Fruit fly (Drosophila melanogaster) whole organism, wandering third instar larva: Measurements from ENCODE around the gene wisp.

Experiments
- Abd-B ChIP-seq: fragments of >200 bp; optimal IDR thresholded peaks from 2 replicates; lab custom pipeline; 2017; ENCODE audit warnings: missing biosample characterization, missing genetic modification characterization
- CG32264 ChIP-seq: fragments of 200-800 bp; sonication (Bioruptor generic); optimal IDR thresholded peaks from 2 replicates; lab custom pipeline; 2016; ENCODE audit warnings: missing biosample characterization, missing genetic modification characterization
- CG9705 ChIP-seq: fragments of 200-800 bp; sonication (Bioruptor generic); optimal IDR thresholded peaks from 2 replicates; lab custom pipeline; 2018; ENCODE audit warnings: missing biosample characterization, mild to moderate bottlenecking, missing genetic modification characterization
- CrebA ChIP-seq: fragments of 200-800 bp; sonication (Bioruptor generic); optimal IDR thresholded peaks from 2 replicates; lab custom pipeline; 2016; ENCODE audit warnings: missing biosample characterization, mild to moderate bottlenecking, missing genetic modification characterization, borderline replicate concordance
- Dfd ChIP-seq: fragments of >200 bp; optimal IDR thresholded peaks from 2 replicates; lab custom pipeline; 2017; ENCODE audit warnings: missing biosample characterization, missing genetic modification characterization
- Dif ChIP-seq: fragments of 200-275, 200-300 bp; sonication (Bioruptor generic); optimal IDR thresholded peaks from 2 replicates; lab custom pipeline; 2018; ENCODE audit warnings: missing biosample characterization, missing genetic modification characterization; ENCODE audit not compliant: partially characterized antibody
- HLH106 ChIP-seq: fragments of 200-800 bp; optimal IDR thresholded peaks from 3 replicates; lab custom pipeline; 2019; ENCODE audit warnings: missing biosample characterization, mild to moderate bottlenecking, missing genetic modification characterization, moderate library complexity
- Hnf4 ChIP-seq: fragments of 200-800 bp; sonication (Bioruptor generic); optimal IDR thresholded peaks from 2 replicates; lab custom pipeline; 2016; ENCODE audit warnings: missing biosample characterization, mild to moderate bottlenecking, missing genetic modification characterization
- Hr83 ChIP-seq: fragments of 200-300 bp; sonication (Bioruptor generic); optimal IDR thresholded peaks from 2 replicates; lab custom pipeline; 2016; ENCODE audit warnings: missing biosample characterization, mild to moderate bottlenecking, missing genetic modification characterization, moderate library complexity; ENCODE audit not compliant: poor library complexity, severe bottlenecking
- Jra ChIP-seq: sonication (Bioruptor generic); optimal IDR thresholded peaks from 2 replicates; lab custom pipeline; 2016; ENCODE audit warnings: missing biosample characterization, missing genetic modification characterization
- Mio ChIP-seq: sonication (Bioruptor generic); optimal IDR thresholded peaks from 2 replicates; lab custom pipeline; 2016; ENCODE audit warnings: missing biosample characterization, missing genetic modification characterization
- Myc ChIP-seq: fragments of >200 bp; optimal IDR thresholded peaks from 2 replicates; lab custom pipeline; 2017
- N ChIP-seq: fragments of >200 bp; optimal IDR thresholded peaks from 2 replicates; lab custom pipeline; 2018; ENCODE audit warnings: missing biosample characterization, missing external identifiers, missing genetic modification characterization
- OdsH ChIP-seq: fragments of 200-800 bp; sonication (Bioruptor generic); optimal IDR thresholded peaks from 2 replicates; lab custom pipeline; 2016; ENCODE audit warnings: missing biosample characterization, mild to moderate bottlenecking, missing genetic modification characterization
- Rel ChIP-seq, 2 experiments: fragments of 200-800 bp; sonication (Bioruptor generic) in 1 of 2; optimal IDR thresholded peaks; 2 replicates in 1 of 2; 3 replicates in 1 of 2; lab custom pipeline; 2016 to 2019; ENCODE audit warnings: mild to moderate bottlenecking in 2 of 2, missing biosample characterization in 2 of 2, missing genetic modification characterization in 2 of 2, moderate library complexity in 1 of 2
- Sp1 ChIP-seq: fragments of 200-800 bp; sonication (Bioruptor generic); optimal IDR thresholded peaks from 3 replicates; lab custom pipeline; 2019; ENCODE audit warnings: missing biosample characterization, mild to moderate bottlenecking, missing genetic modification characterization, moderate library complexity
- Vsx2 ChIP-seq: fragments of 200-300, 225-300 bp; sonication (Bioruptor generic); optimal IDR thresholded peaks from 2 replicates; lab custom pipeline; 2018; ENCODE audit warnings: missing biosample characterization, missing genetic modification characterization; ENCODE audit not compliant: partially characterized antibody
- br ChIP-seq: fragments of 200-800 bp; sonication (Bioruptor generic); optimal IDR thresholded peaks from 2 replicates; lab custom pipeline; 2016; ENCODE audit warnings: missing biosample characterization, missing genetic modification characterization
- brk ChIP-seq: fragments of 200-800 bp; sonication (Bioruptor generic); optimal IDR thresholded peaks from 2 replicates; lab custom pipeline; 2016; ENCODE audit warnings: missing biosample characterization, mild to moderate bottlenecking, missing genetic modification characterization
- dmrt93B ChIP-seq: fragments of 200-800 bp; sonication (Bioruptor generic); optimal IDR thresholded peaks from 2 replicates; lab custom pipeline; 2018; ENCODE audit warnings: missing biosample characterization, mild to moderate bottlenecking, missing genetic modification characterization
- ey ChIP-seq: fragments of 200-800 bp; sonication (Bioruptor generic); optimal IDR thresholded peaks from 2 replicates; lab custom pipeline; 2016; ENCODE audit warnings: missing biosample characterization, missing genetic modification characterization
- foxo ChIP-seq, 2 experiments: fragments of 200-800 bp; sonication (Bioruptor generic); optimal IDR thresholded peaks; 2 replicates in 1 of 2; 3 replicates in 1 of 2; lab custom pipeline; 2016 to 2017; ENCODE audit warnings: missing biosample characterization in 2 of 2, missing genetic modification characterization in 2 of 2
- fru ChIP-seq: fragments of 200-800 bp; sonication (Bioruptor generic); optimal IDR thresholded peaks from 3 replicates; lab custom pipeline; 2016; ENCODE audit warnings: missing biosample characterization, mild to moderate bottlenecking, missing genetic modification characterization
- jim ChIP-seq: fragments of 175-275, 200-325 bp; sonication (Bioruptor generic); optimal IDR thresholded peaks from 2 replicates; lab custom pipeline; 2016; ENCODE audit warnings: missing biosample characterization, mild to moderate bottlenecking, missing genetic modification characterization
- lola ChIP-seq: fragments of >200 bp; optimal IDR thresholded peaks from 2 replicates; lab custom pipeline; 2017; ENCODE audit warnings: missing biosample characterization, missing genetic modification characterization
- psq ChIP-seq: fragments of 200-800 bp; sonication (Bioruptor generic); optimal IDR thresholded peaks from 3 replicates; lab custom pipeline; 2017; ENCODE audit warnings: missing biosample characterization, mild to moderate bottlenecking, missing genetic modification characterization, moderate library complexity
- sage ChIP-seq: fragments of 200-800 bp; sonication (Bioruptor generic); optimal IDR thresholded peaks from 2 replicates; lab custom pipeline; 2016; ENCODE audit warnings: missing biosample characterization, mild to moderate bottlenecking, missing genetic modification characterization
- usp ChIP-seq: fragments of >200 bp; optimal IDR thresholded peaks from 2 replicates; lab custom pipeline; 2017; ENCODE audit warnings: missing biosample characterization, missing genetic modification characterization
- woc ChIP-seq: sonication (Bioruptor generic); optimal IDR thresholded peaks from 2 replicates; lab custom pipeline; 2016; ENCODE audit warnings: missing biosample characterization, mild to moderate bottlenecking, missing genetic modification characterization

Gene wisp

DNA sequence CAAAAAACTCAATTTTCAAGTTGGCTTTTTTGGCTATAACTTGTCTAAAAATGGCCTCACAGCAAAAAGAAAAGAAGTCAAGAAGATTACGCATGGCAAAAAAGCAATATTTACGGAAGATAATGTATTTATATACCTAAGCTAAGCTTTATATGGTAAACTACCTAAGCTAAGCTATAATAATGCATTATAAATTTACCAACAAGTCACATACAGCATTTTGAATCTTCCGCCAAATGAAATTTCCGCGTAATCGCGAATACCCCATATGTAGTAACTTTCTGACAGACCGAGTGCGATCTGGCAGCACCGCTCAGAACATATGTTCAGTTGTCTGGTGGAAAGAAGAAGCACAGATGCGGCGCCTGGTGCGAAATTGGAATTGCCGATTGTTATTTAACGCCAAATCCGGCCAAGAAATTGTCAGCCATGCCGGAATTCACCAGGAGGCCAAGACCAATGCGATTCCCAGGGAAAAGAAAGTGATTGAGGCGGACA, 2.0 kb upstream of the wisp start, which contains the start of gene sicily:
sicily (plus strand) TSS at position 51 of the 498 bp plus-strand sequence.
- TF ChIP-seq br (GFP tag; lab: Kevin White, UChicago) = no peak
- no peak for TF ChIP-seq ey (GFP tag; lab: Kevin White, UChicago)
- no peak for TF ChIP-seq Dif (GFP tag; lab: Kevin White, UChicago)
- no peak for TF ChIP-seq OdsH (GFP tag; lab: Kevin White, UChicago)
- TF ChIP-seq psq = no peak
- TF ChIP-seq Myc (lab: Kevin White, UChicago) = no peak
- TF ChIP-seq jim (GFP tag; lab: Kevin White, UChicago) = no peak
- TF ChIP-seq Mio (GFP tag; lab: Kevin White, UChicago) = no peak
- no peak for TF ChIP-seq lola (GFP tag; lab: Kevin White, UChicago)
- TF ChIP-seq Jra (GFP tag; lab: Kevin White, UChicago) = no peak
- TF ChIP-seq CG32264 (GFP tag; lab: Kevin White, UChicago) = no peak
- no peak for TF ChIP-seq Abd-B
- no peak for TF ChIP-seq dmrt93B
- no peak for TF ChIP-seq Vsx2 (GFP tag; lab: Kevin White, UChicago)
- no peak for TF ChIP-seq woc
- TF ChIP-seq Hnf4 (GFP tag; lab: Kevin White, UChicago) = no peak

DNA sequence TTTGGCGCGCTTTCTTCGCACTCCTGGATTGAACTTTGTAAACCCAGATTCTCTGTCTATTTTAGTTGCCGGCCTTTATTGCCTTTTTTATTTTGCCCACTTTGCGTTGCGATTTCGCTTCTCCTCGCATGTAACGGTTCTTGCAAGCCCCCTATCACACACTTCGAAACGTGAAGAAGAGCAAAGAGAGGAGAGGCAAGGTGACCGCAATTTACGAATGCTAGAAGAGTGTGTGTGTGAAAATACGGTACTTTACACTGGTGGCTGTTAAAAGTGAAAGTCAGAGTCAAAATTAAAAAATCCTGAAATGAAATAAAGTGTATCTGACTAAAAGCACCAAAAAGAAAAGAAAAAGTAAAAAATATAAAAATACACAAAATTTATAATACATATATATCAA, 455 bp downstream of the wisp start:
- TF ChIP-seq ey (GFP tag; lab: Kevin White, UChicago) = no peak
- no peak for TF ChIP-seq Abd-B
- TF ChIP-seq CG9705 = no peak
- TF ChIP-seq foxo (GFP tag; optimal IDR thresholded peaks at IDR 0.05; lab: Kevin White, UChicago) = no peak
- TF ChIP-seq sage = no peak
- no peak for TF ChIP-seq Dfd (GFP tag; lab: Kevin White, UChicago)
- TF ChIP-seq woc = no peak
- TF ChIP-seq N (GFP tag; lab: Kevin White, UChicago) = no peak
- TF ChIP-seq Mio (GFP tag; lab: Kevin White, UChicago) = no peak
- no peak for TF ChIP-seq Jra (GFP tag; lab: Kevin White, UChicago)
- TF ChIP-seq HLH106 (tag; lab: Kevin White, UChicago) = no peak
- no peak for TF ChIP-seq psq
- no peak for TF ChIP-seq lola (GFP tag; lab: Kevin White, UChicago)
- TF ChIP-seq usp (GFP tag; lab: Kevin White, UChicago) = no peak

DNA sequence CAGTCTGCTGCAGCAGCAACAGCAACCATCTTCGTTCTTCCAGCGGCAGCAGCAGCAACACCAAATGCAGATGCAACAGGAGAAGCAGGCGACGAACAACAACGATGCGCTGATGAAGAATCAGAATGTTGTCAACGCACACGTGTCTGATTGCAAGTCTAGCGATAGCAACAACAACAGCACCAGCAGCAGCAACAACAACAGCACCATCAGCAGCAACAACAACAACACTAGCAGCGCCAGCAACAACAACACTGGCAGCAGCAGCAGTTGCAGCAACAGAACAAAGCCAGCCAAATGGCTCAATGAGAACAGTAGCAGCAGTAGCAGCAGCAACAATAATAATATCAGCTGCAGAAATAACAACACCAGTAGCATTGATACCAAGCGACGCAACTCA, 1.4 kb downstream of the wisp start:
- TF ChIP-seq Dfd (GFP tag; lab: Kevin White, UChicago) (peak; percentile 77), Dif (GFP tag; lab: Kevin White, UChicago) (no peak)

DNA sequence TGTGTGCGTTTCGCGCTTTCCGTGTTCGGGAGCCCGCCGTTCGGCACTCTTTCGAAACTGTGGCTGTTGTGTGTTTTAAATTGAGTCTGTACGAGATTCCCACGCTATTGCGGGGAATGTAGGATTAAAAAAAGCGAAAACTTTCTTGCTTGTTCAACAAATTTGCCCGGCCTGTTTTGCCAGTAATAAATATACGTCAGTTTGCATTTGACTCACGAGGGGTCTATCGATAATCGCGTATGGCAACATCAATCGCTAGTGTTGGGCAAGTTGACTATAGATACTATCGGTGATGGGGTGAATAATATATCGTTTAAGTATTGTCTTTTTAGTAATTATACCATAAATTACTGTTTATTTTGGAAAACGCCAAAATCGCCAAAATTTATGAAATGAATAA, 11.4 kb downstream of the wisp start, which contains the start of gene Upf1:
Upf1 (minus strand) TSS at position 228 of the 400 bp plus-strand sequence.
- TF ChIP-seq brk (GFP tag; lab: Kevin White, UChicago) (no peak), fru (GFP tag; lab: Kevin White, UChicago) (peak; percentile 83), Abd-B (no peak), Hr83 (GFP tag; lab: Kevin White, UChicago) (no peak), ey (GFP tag; lab: Kevin White, UChicago) (peak; percentile 6)

DNA sequence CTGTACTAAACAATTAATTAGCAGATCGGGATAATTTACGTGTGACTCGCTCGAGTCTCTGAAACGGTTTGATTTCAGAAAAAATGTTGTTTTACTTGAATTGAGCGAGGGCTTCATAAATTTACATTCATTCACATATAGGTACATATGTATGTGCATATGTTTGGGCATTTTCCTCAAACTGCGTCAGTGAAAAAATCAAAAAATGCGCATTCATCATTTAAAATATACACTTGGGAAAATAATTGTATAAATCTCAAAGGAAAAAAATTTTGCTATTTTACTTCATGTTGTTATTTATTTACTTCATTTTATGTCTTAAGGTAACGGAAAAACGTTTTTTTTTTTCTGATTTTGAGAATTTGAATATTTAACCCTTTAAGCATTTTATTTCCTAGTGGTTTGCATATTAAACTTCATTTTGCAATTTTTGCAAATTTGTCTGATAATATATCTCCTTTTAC, 13.1 kb downstream of the wisp start, which contains the start of gene CG43156:
CG43156 (minus strand) TSS at position 51 of the 464 bp plus-strand sequence.
- TF ChIP-seq CrebA (no peak), ey (GFP tag; lab: Kevin White, UChicago) (no peak), usp (GFP tag; lab: Kevin White, UChicago) (no peak), HLH106 (tag; lab: Kevin White, UChicago) (no peak), jim (GFP tag; lab: Kevin White, UChicago) (no peak), Hr83 (GFP tag; lab: Kevin White, UChicago) (no peak), Hnf4 (GFP tag; lab: Kevin White, UChicago) (no peak), Sp1 (no peak)
- TF ChIP-seq, all 38 proteins: peak for 0

DNA sequence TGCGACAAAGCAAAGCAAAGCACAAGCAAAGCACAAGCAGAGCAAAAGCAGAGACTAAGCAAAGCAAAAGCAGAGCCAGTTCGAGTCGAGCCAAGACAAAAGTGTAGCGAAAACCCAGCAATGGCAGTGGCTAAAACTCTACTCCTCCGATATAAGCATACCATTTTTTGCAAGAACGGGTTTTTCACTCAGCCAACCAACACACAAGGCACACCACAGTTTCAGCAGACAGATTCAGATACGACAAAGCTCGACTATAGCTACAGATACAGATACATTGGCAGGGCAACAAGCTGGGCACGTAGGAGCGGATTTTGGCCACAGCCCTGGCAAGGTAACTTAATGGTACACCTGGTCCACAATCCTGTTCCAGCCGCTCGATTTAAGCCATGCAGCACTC, 19.8 kb downstream of the wisp start:
- TF ChIP-seq Rel (GFP tag; optimal IDR thresholded peaks at IDR 0.05; lab: Kevin White, UChicago) (no peak), Rel (tag; optimal IDR thresholded peaks at IDR 0.05; lab: Kevin White, UChicago) (no peak), woc (peak; percentile 21), OdsH (GFP tag; lab: Kevin White, UChicago) (no peak), CG32264 (GFP tag; lab: Kevin White, UChicago) (no peak), Jra (GFP tag; lab: Kevin White, UChicago) (no peak)
